Worm (Caenorhabditis elegans): ENCODE data around the gene xdh-1.
A peak's percentile ranks its signal among the peaks of the same experiment; 100 is the strongest.

Gene xdh-1

ce11 chrIV:14412655-14413054 is at the start of gene xdh-1:
Gene xdh-1, minus strand, starts transcription at chrIV:14412894.
- TF ChIP-seq ceh-2 (tag; optimal IDR thresholded peaks at IDR 0.05) = no peak
- no peak for TF ChIP-seq nhr-232 (tag; optimal IDR thresholded peaks at IDR 0.05)
- no peak for TF ChIP-seq hlh-6 (tag; optimal IDR thresholded peaks at IDR 0.05)
- TF ChIP-seq dve-1 (tag; optimal IDR thresholded peaks at IDR 0.05) = no peak
- no peak for TF ChIP-seq ceh-9 (tag; optimal IDR thresholded peaks at IDR 0.05)
- no peak for TF ChIP-seq madf-2 (tag; optimal IDR thresholded peaks at IDR 0.05)
- no peak for TF ChIP-seq ceh-19 (GFP tag; optimal IDR thresholded peaks at IDR 0.05)
- TF ChIP-seq rnt-1 (tag; optimal IDR thresholded peaks at IDR 0.05) = no peak
- TF ChIP-seq pat-9 (tag; optimal IDR thresholded peaks at IDR 0.05) = no peak
- no peak for TF ChIP-seq hlh-13 (GFP tag; optimal IDR thresholded peaks at IDR 0.05)
- no peak for TF ChIP-seq ahr-1 (tag; optimal IDR thresholded peaks at IDR 0.05)
- no peak for TF ChIP-seq ets-4 (tag; optimal IDR thresholded peaks at IDR 0.05)
- TF ChIP-seq lim-6 (tag; optimal IDR thresholded peaks at IDR 0.05) = no peak
- TF ChIP-seq dmd-4 (tag; optimal IDR thresholded peaks at IDR 0.05; ENCODE audit: borderline replicate concordance) = no peak
- TF ChIP-seq unc-3 (GFP tag; conservative IDR thresholded peaks at IDR 0.05) = no peak
- TF ChIP-seq unc-3 (tag; optimal IDR thresholded peaks at IDR 0.05) = no peak
- no peak for TF ChIP-seq unc-86 (tag; optimal IDR thresholded peaks at IDR 0.05)

ce11 chrIV:14456667-14457066 is 44.0 kb upstream of the xdh-1 start, which contains the start of gene nspg-9:
Gene nspg-9, plus strand, starts transcription at chrIV:14456900.
- TF ChIP-seq ceh-9 (tag; optimal IDR thresholded peaks at IDR 0.05) (no peak), elt-2 (tag; optimal IDR thresholded peaks at IDR 0.05) (peak; percentile 50)

ce11 chrIV:14445191-14445795 is 32.6 kb upstream of the xdh-1 start:
- TF ChIP-seq ceh-24 (tag; optimal IDR thresholded peaks at IDR 0.05) (no peak), ref-2 (tag; optimal IDR thresholded peaks at IDR 0.05) (no peak), F13H6.1 (tag; optimal IDR thresholded peaks at IDR 0.05) (no peak), sox-4 (tag; optimal IDR thresholded peaks at IDR 0.05) (no peak), ceh-22 (tag; optimal IDR thresholded peaks at IDR 0.05) (no peak), ceh-14 (tag; optimal IDR thresholded peaks at IDR 0.05) (no peak)

ce11 chrIV:14444077-14444476 is 31.4 kb upstream of the xdh-1 start, which contains the start of gene tra-3:
Gene tra-3, minus strand, starts transcription at chrIV:14444183.
- TF ChIP-seq ceh-30 (tag; optimal IDR thresholded peaks at IDR 0.05) (no peak), ref-2 (tag; optimal IDR thresholded peaks at IDR 0.05) (no peak), K02D7.2 (tag; optimal IDR thresholded peaks at IDR 0.05) (no peak), hlh-15 (tag; optimal IDR thresholded peaks at IDR 0.05) (no peak), pag-3 (tag; optimal IDR thresholded peaks at IDR 0.05; ENCODE audit: borderline replicate concordance) (no peak)

- TF ChIP-seq nfya-1 (tag; optimal IDR thresholded peaks at IDR 0.05) (peak; percentile 51), pqm-1 (tag; optimal IDR thresholded peaks at IDR 0.05) (no peak)
Observed at ce11 chrIV:14437391-14437790, 24.7 kb upstream of the xdh-1 start.

ce11 chrIV:14435902-14436301 is 23.2 kb upstream of the xdh-1 start:
- no peak for TF ChIP-seq zip-5 (tag; optimal IDR thresholded peaks at IDR 0.05)
- TF ChIP-seq ztf-16 (tag; optimal IDR thresholded peaks at IDR 0.05) = no peak
- no peak for TF ChIP-seq C38D4.7 (GFP tag; optimal IDR thresholded peaks at IDR 0.05)
- TF ChIP-seq unc-86 (tag; optimal IDR thresholded peaks at IDR 0.05) = no peak
- no peak for TF ChIP-seq che-1 (tag; optimal IDR thresholded peaks at IDR 0.05)
- TF ChIP-seq hlh-6 (tag; optimal IDR thresholded peaks at IDR 0.05) = no peak
- no peak for TF ChIP-seq ref-2 (tag; optimal IDR thresholded peaks at IDR 0.05)
- no peak for TF ChIP-seq tbx-2 (tag; optimal IDR thresholded peaks at IDR 0.05)
- TF ChIP-seq sdc-2 (tag; optimal IDR thresholded peaks at IDR 0.05) = no peak
- no peak for TF ChIP-seq lim-6 (tag; optimal IDR thresholded peaks at IDR 0.05)
- no peak for TF ChIP-seq ama-1 (optimal IDR thresholded peaks at IDR 0.05)
- TF ChIP-seq ttx-3 (tag; optimal IDR thresholded peaks at IDR 0.05) = no peak
- no peak for TF ChIP-seq unc-42 (tag; optimal IDR thresholded peaks at IDR 0.05)
- TF ChIP-seq hlh-15 (tag; optimal IDR thresholded peaks at IDR 0.05) = no peak
